Fruit fly (Drosophila melanogaster) whole organism, embryonic: ENCODE data around the gene CG8136.

Experiments used
- Ada2b ChIP-seq: fragments of 200-800 bp; sonication (Bioruptor generic); IDR thresholded peaks from 2 replicates; pipeline ENCODE4 v1.3.6; 2022; ENCODE audit warnings: missing biosample characterization, missing genetic modification characterization
- Adf1 ChIP-seq: fragments of 200-800 bp; sonication (Bioruptor generic); IDR thresholded peaks from 2 replicates; pipeline ENCODE4 v1.3.6; 2022; ENCODE audit warnings: missing biosample characterization, missing genetic modification characterization
- B-H2 ChIP-seq: fragments of 200-800 bp; sonication (Bioruptor generic); optimal IDR thresholded peaks from 2 replicates; lab custom pipeline; 2018; ENCODE audit warnings: missing biosample characterization, mild to moderate bottlenecking, missing genetic modification characterization
- CG14710 ChIP-seq: fragments of 200-800 bp; sonication (Bioruptor generic); optimal IDR thresholded peaks from 3 replicates; lab custom pipeline; 2019; ENCODE audit warnings: missing biosample characterization, mild to moderate bottlenecking, missing genetic modification characterization, moderate library complexity
- CG15073 ChIP-seq: fragments of 200-800 bp; sonication (Bioruptor generic); optimal IDR thresholded peaks from 2 replicates; lab custom pipeline; 2016; ENCODE audit warnings: missing biosample characterization, missing genetic modification characterization
- CG1647 ChIP-seq: fragments of 200-800 bp; sonication (Bioruptor generic); optimal IDR thresholded peaks from 3 replicates; lab custom pipeline; 2016; ENCODE audit warnings: missing biosample characterization, missing genetic modification characterization
- CG17912 ChIP-seq: fragments of 200-800 bp; sonication (Bioruptor generic); optimal IDR thresholded peaks from 2 replicates; lab custom pipeline; 2018; ENCODE audit warnings: missing biosample characterization, mild to moderate bottlenecking, missing genetic modification characterization
- CG18476 ChIP-seq: fragments of 200-800 bp; sonication (Bioruptor generic); optimal IDR thresholded peaks from 2 replicates; lab custom pipeline; 2016; ENCODE audit warnings: missing biosample characterization, mild to moderate bottlenecking, missing genetic modification characterization
- CG2129 ChIP-seq: fragments of 200-800 bp; sonication (Bioruptor generic); IDR thresholded peaks from 2 replicates; pipeline ENCODE4 v1.3.6; 2022; ENCODE audit warnings: missing biosample characterization, missing genetic modification characterization; ENCODE audit not compliant: partially characterized antibody
- CG2712 ChIP-seq: fragments of 200-800 bp; optimal IDR thresholded peaks from 3 replicates; lab custom pipeline; 2019; ENCODE audit warnings: missing biosample characterization, mild to moderate bottlenecking, missing genetic modification characterization, moderate library complexity
- CG32532 ChIP-seq: fragments of 200-800 bp; sonication (Bioruptor generic); IDR thresholded peaks from 2 replicates; pipeline ENCODE4 v1.3.6; 2022; ENCODE audit warnings: missing biosample characterization, missing genetic modification characterization
- CG3407 ChIP-seq: fragments of 200-800 bp; sonication (Bioruptor generic); optimal IDR thresholded peaks from 2 replicates; lab custom pipeline; 2018; ENCODE audit warnings: missing biosample characterization, mild to moderate bottlenecking, missing genetic modification characterization
- CG34376 ChIP-seq: fragments of 200-800 bp; sonication (Bioruptor generic); optimal IDR thresholded peaks from 2 replicates; lab custom pipeline; 2018; ENCODE audit warnings: missing biosample characterization, mild to moderate bottlenecking, missing genetic modification characterization
- CG4424 ChIP-seq: fragments of 200-800 bp; sonication (Bioruptor generic); optimal IDR thresholded peaks from 3 replicates; lab custom pipeline; 2016; ENCODE audit warnings: missing biosample characterization, missing genetic modification characterization
- CG6689 ChIP-seq: fragments of 200-800 bp; sonication (Bioruptor generic); IDR thresholded peaks from 2 replicates; pipeline ENCODE4 v1.3.6; 2022; ENCODE audit warnings: missing biosample characterization, missing genetic modification characterization
- CG6854 ChIP-seq: fragments of 200-800 bp; sonication (Bioruptor generic); optimal IDR thresholded peaks from 3 replicates; lab custom pipeline; 2017; ENCODE audit warnings: missing biosample characterization, mild to moderate bottlenecking, missing genetic modification characterization
- CG7271 ChIP-seq: fragments of 200-800 bp; sonication (Bioruptor generic); optimal IDR thresholded peaks from 2 replicates; lab custom pipeline; 2018; ENCODE audit warnings: missing biosample characterization, mild to moderate bottlenecking, missing genetic modification characterization, moderate library complexity
- CG9727 ChIP-seq: fragments of 200-800 bp; sonication (Bioruptor generic); optimal IDR thresholded peaks from 3 replicates; lab custom pipeline; 2017; ENCODE audit warnings: missing biosample characterization, mild to moderate bottlenecking, missing genetic modification characterization
- CTCF ChIP-seq: fragments of 200-800 bp; sonication (Bioruptor generic); optimal IDR thresholded peaks from 2 replicates; lab custom pipeline; 2017; ENCODE audit warnings: missing biosample characterization, mild to moderate bottlenecking, missing genetic modification characterization, moderate library complexity
- Dek ChIP-seq: fragments of 200-800 bp; sonication (Bioruptor generic); optimal IDR thresholded peaks from 3 replicates; lab custom pipeline; 2019; ENCODE audit warnings: missing biosample characterization, mild to moderate bottlenecking, missing genetic modification characterization, moderate library complexity
- Dp ChIP-seq: fragments of 200-800 bp; sonication (Bioruptor generic); optimal IDR thresholded peaks from 2 replicates; lab custom pipeline; 2018; ENCODE audit warnings: missing biosample characterization, mild to moderate bottlenecking, missing genetic modification characterization, moderate library complexity
- Hey ChIP-seq: fragments of 200-800 bp; sonication (Bioruptor generic); optimal IDR thresholded peaks from 3 replicates; lab custom pipeline; 2018; ENCODE audit warnings: missing biosample characterization, mild to moderate bottlenecking, missing genetic modification characterization
- Hr3 ChIP-seq: fragments of 200-800 bp; sonication (Bioruptor generic); optimal IDR thresholded peaks from 3 replicates; lab custom pipeline; 2016; ENCODE audit warnings: missing biosample characterization, missing genetic modification characterization
- Max ChIP-seq: fragments of 200-800 bp; sonication (Bioruptor generic); optimal IDR thresholded peaks from 2 replicates; lab custom pipeline; 2016; ENCODE audit warnings: missing biosample characterization, mild to moderate bottlenecking, missing genetic modification characterization
- NC2α ChIP-seq: fragments of 200-800 bp; sonication (Bioruptor generic); optimal IDR thresholded peaks from 2 replicates; lab custom pipeline; 2016; ENCODE audit warnings: missing biosample characterization, missing genetic modification characterization
- Sox100B ChIP-seq: fragments of 200-800 bp; sonication (Bioruptor generic); optimal IDR thresholded peaks from 3 replicates; lab custom pipeline; 2018; ENCODE audit warnings: missing biosample characterization, mild to moderate bottlenecking, missing genetic modification characterization
- Sox102F ChIP-seq: fragments of 200-800 bp; sonication (Bioruptor generic); optimal IDR thresholded peaks from 2 replicates; lab custom pipeline; 2018; ENCODE audit warnings: missing biosample characterization, mild to moderate bottlenecking, missing genetic modification characterization, moderate library complexity
- Stat92E ChIP-seq, 3 experiments: fragments of >200 bp in 2 of 3; fragments of 200-800 bp in 1 of 3; sonication (Bioruptor generic) in 1 of 3; optimal IDR thresholded peaks; 2 replicates each; lab custom pipeline; 2017 to 2019; ENCODE audit warnings: missing biosample characterization in 3 of 3, missing genetic modification characterization in 3 of 3, mild to moderate bottlenecking in 1 of 3, moderate library complexity in 1 of 3
- caup ChIP-seq: fragments of 200-800 bp; sonication (Bioruptor generic); optimal IDR thresholded peaks from 3 replicates; lab custom pipeline; 2017; ENCODE audit warnings: missing biosample characterization, mild to moderate bottlenecking, missing genetic modification characterization, moderate library complexity; ENCODE audit not compliant: severe bottlenecking
- dati ChIP-seq: fragments of 200-800 bp; sonication (Bioruptor generic); IDR thresholded peaks from 2 replicates; pipeline ENCODE4 v1.3.6; 2022; ENCODE audit warnings: missing biosample characterization, missing genetic modification characterization
- exex ChIP-seq: fragments of 200-800 bp; sonication (Bioruptor generic); optimal IDR thresholded peaks from 4 replicates; lab custom pipeline; 2018; ENCODE audit warnings: missing biosample characterization, mild to moderate bottlenecking, missing genetic modification characterization, moderate library complexity
- fu2 ChIP-seq: fragments of 200-800 bp; sonication (Bioruptor generic); optimal IDR thresholded peaks from 2 replicates; lab custom pipeline; 2016; ENCODE audit warnings: missing biosample characterization, missing genetic modification characterization
- gcm2 ChIP-seq: fragments of 200-800 bp; sonication (Bioruptor generic); optimal IDR thresholded peaks from 2 replicates; lab custom pipeline; 2016; ENCODE audit warnings: missing biosample characterization, missing genetic modification characterization
- gem ChIP-seq: fragments of 200-800 bp; sonication (Bioruptor generic); optimal IDR thresholded peaks from 2 replicates; lab custom pipeline; 2019; ENCODE audit warnings: missing biosample characterization, mild to moderate bottlenecking, missing genetic modification characterization, moderate library complexity
- gsb-n ChIP-seq: fragments of 200-800 bp; sonication (Bioruptor generic); optimal IDR thresholded peaks from 3 replicates; lab custom pipeline; 2018; ENCODE audit warnings: missing biosample characterization, mild to moderate bottlenecking, missing genetic modification characterization
- her ChIP-seq: fragments of 200-800 bp; sonication (Bioruptor generic); optimal IDR thresholded peaks from 2 replicates; lab custom pipeline; 2016; ENCODE audit warnings: missing biosample characterization, missing genetic modification characterization
- kay ChIP-seq: fragments of 200-800 bp; sonication (Bioruptor generic); optimal IDR thresholded peaks from 2 replicates; lab custom pipeline; 2016; ENCODE audit warnings: missing biosample characterization, missing genetic modification characterization
- nerfin-1 ChIP-seq: fragments of 200-800 bp; sonication (Bioruptor generic); optimal IDR thresholded peaks from 3 replicates; lab custom pipeline; 2019; ENCODE audit warnings: missing biosample characterization, mild to moderate bottlenecking, missing genetic modification characterization, moderate library complexity
- nerfin-2 ChIP-seq: fragments of 200-800 bp; sonication (Bioruptor generic); IDR thresholded peaks from 2 replicates; pipeline ENCODE4 v1.3.6; 2022; ENCODE audit warnings: missing biosample characterization, missing genetic modification characterization; ENCODE audit not compliant: partially characterized antibody
- pzg ChIP-seq: fragments of 200-800 bp; sonication (Bioruptor generic); optimal IDR thresholded peaks from 3 replicates; lab custom pipeline; 2018; ENCODE audit warnings: missing biosample characterization, mild to moderate bottlenecking, missing genetic modification characterization, moderate library complexity
- slbo ChIP-seq: fragments of 200-800 bp; sonication (Bioruptor generic); IDR thresholded peaks from 2 replicates; pipeline ENCODE4 v1.3.6; 2022; ENCODE audit warnings: missing biosample characterization, missing genetic modification characterization
- stwl ChIP-seq: fragments of 200-800 bp; sonication (Bioruptor generic); optimal IDR thresholded peaks from 3 replicates; lab custom pipeline; 2018; ENCODE audit warnings: missing biosample characterization, mild to moderate bottlenecking, missing genetic modification characterization, moderate library complexity
- tap ChIP-seq: fragments of 200-800 bp; optimal IDR thresholded peaks from 3 replicates; lab custom pipeline; 2019; ENCODE audit warnings: missing biosample characterization, mild to moderate bottlenecking, missing genetic modification characterization, moderate library complexity
- tgo ChIP-seq: fragments of 200-800 bp; sonication (Bioruptor generic); IDR thresholded peaks from 3 replicates; pipeline ENCODE4 v1.3.6; 2022; ENCODE audit warnings: missing biosample characterization, missing genetic modification characterization
- trem ChIP-seq: fragments of 200-800 bp; optimal IDR thresholded peaks from 3 replicates; lab custom pipeline; 2019; ENCODE audit warnings: missing biosample characterization, mild to moderate bottlenecking, missing genetic modification characterization, moderate library complexity
- usp ChIP-seq: fragments of >200 bp; optimal IDR thresholded peaks from 2 replicates; lab custom pipeline; 2017; ENCODE audit warnings: missing biosample characterization, missing genetic modification characterization
- vnd ChIP-seq: fragments of 200-800 bp; sonication (Bioruptor generic); IDR thresholded peaks from 3 replicates; pipeline ENCODE4 v1.3.6; 2022; ENCODE audit warnings: missing biosample characterization, missing genetic modification characterization; ENCODE audit not compliant: partially characterized antibody
- vvl ChIP-seq: fragments of 200-800 bp; sonication (Bioruptor generic); IDR thresholded peaks from 2 replicates; pipeline ENCODE4 v1.3.6; 2022; ENCODE audit warnings: missing biosample characterization, missing genetic modification characterization
- zen ChIP-seq: fragments of 200-800 bp; sonication (Bioruptor generic); optimal IDR thresholded peaks from 3 replicates; lab custom pipeline; 2018; ENCODE audit warnings: missing biosample characterization, mild to moderate bottlenecking, missing genetic modification characterization, moderate library complexity

Gene CG8136

DNA sequence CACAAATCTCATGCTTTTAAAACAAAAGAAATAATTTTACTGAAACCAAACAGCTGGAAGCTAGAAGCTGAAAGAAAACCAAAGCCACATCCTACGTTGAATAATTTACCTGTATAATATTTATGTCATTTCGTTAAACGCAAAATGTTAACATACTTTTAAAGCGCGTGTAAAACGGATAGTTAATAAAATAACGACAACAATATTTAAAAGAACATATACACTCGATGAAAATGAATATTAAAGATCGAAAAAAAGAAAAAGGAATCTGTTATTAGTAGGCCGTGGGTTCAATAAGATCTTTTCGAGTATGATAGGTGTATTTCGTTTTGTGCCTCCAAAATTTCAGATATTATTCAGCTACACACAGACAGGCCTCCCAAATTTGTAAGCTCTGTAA is at the start of gene CG8136:
Gene CG8136, plus strand, starts transcription at position 301 of the 400 bp plus-strand sequence.
- no peak for TF ChIP-seq CG34376

DNA sequence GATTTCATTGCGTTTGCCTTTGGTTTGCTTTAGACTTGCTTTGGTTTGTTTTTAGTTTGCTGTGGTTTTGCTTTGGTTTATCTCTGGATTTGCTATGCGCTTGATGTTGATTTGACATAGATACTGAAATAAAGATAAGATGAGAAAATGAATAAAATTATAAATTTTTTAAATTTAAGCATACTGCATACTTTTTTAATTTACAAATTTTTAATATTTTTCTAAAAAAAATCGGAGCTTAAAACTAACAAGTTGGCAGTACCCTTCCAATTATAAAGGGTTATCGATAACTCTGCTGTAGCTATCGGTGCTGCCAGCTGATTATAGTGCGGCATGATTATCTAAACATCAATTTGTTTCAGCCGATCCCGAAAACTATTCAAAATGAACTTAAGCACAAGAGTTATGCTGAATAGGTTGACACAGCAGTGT is 47.4 kb upstream of the CG8136 start, which contains the start of gene mRpL19:
Gene mRpL19, plus strand, starts transcription at position 307 of the 432 bp plus-strand sequence.
- TF ChIP-seq nerfin-1 (tag; lab: Kevin White, UChicago) = peak; percentile 43
- peak; percentile 50 for TF ChIP-seq Dek (tag; lab: Kevin White, UChicago)
- no peak for TF ChIP-seq CG6854 (GFP tag; lab: Kevin White, UChicago)
- peak; percentile 31 for TF ChIP-seq Dp
- TF ChIP-seq Sox100B (GFP tag; lab: Kevin White, UChicago) = peak; percentile 44
- TF ChIP-seq gcm2 (GFP tag; lab: Kevin White, UChicago) = no peak
- peak; percentile 69 for TF ChIP-seq CG14710 (tag; lab: Kevin White, UChicago)
- TF ChIP-seq CG2129 (GFP tag; lab: Robert Waterston, UW) = peak; percentile 26
- peak; percentile 73 for TF ChIP-seq CG2712
- TF ChIP-seq tgo (GFP tag; lab: Robert Waterston, UW) = no peak
- no peak for TF ChIP-seq Stat92E (GFP tag; optimal IDR thresholded peaks at IDR 0.05; lab: Kevin White, UChicago)
- peak; percentile 78 for TF ChIP-seq stwl (tag; lab: Kevin White, UChicago)
- no peak for TF ChIP-seq CG3407 (GFP tag; lab: Kevin White, UChicago)
- TF ChIP-seq her (GFP tag; lab: Kevin White, UChicago) = no peak
- TF ChIP-seq CG9727 (GFP tag; lab: Kevin White, UChicago) = peak; percentile 26
- TF ChIP-seq slbo (GFP tag; lab: Robert Waterston, UW) = peak; percentile 22; the same call in 1 of the 2 replicates
- peak; percentile 73 for TF ChIP-seq exex (tag; lab: Kevin White, UChicago)
- no peak for TF ChIP-seq Ada2b
- TF ChIP-seq dati (GFP tag; lab: Robert Waterston, UW) = no peak
- no peak for TF ChIP-seq CG6689
- TF ChIP-seq Sox102F (GFP tag; lab: Kevin White, UChicago) = peak; percentile 22
- TF ChIP-seq vnd (GFP tag; lab: Robert Waterston, UW) = peak; percentile 52; the same call in 2 of the 3 replicates
- TF ChIP-seq CG17912 (GFP tag; lab: Kevin White, UChicago) = no peak
- peak; percentile 56 for TF ChIP-seq B-H2
- no peak for TF ChIP-seq kay (GFP tag; lab: Kevin White, UChicago)
- TF ChIP-seq caup (GFP tag; lab: Kevin White, UChicago) = peak; percentile 0
- peak; percentile 45 for TF ChIP-seq CG7271 (tag; lab: Kevin White, UChicago)
- peak; percentile 73 for TF ChIP-seq gsb-n (tag; lab: Kevin White, UChicago)
- TF ChIP-seq Hey (tag; lab: Kevin White, UChicago) = no peak
- TF ChIP-seq NC2α = no peak
- no peak for TF ChIP-seq CG15073 (GFP tag; lab: Kevin White, UChicago)
- no peak for TF ChIP-seq CTCF (GFP tag; lab: Kevin White, UChicago)
- peak; percentile 70 for TF ChIP-seq gem
- no peak for TF ChIP-seq fu2 (GFP tag; lab: Kevin White, UChicago)
- peak; percentile 100 for TF ChIP-seq trem (tag; lab: Kevin White, UChicago)
- peak; percentile 41 for TF ChIP-seq CG4424 (GFP tag; lab: Kevin White, UChicago)
- TF ChIP-seq CG32532 (GFP tag; lab: Robert Waterston, UW) = peak; percentile 57; the same call in 1 of the 2 replicates
- peak; percentile 59 for TF ChIP-seq tap (tag; lab: Kevin White, UChicago)
- peak; percentile 1 for TF ChIP-seq Max (GFP tag; lab: Kevin White, UChicago)
- peak; percentile 18 for TF ChIP-seq Hr3 (GFP tag; lab: Kevin White, UChicago)
- TF ChIP-seq Adf1 (GFP tag; lab: Robert Waterston, UW) = peak; percentile 37; the same call in 1 of the 2 replicates
- TF ChIP-seq zen (tag; lab: Kevin White, UChicago) = peak; percentile 38
- peak; percentile 17 for TF ChIP-seq CG18476 (GFP tag; lab: Kevin White, UChicago)
- no peak for TF ChIP-seq vvl (GFP tag; lab: Robert Waterston, UW)
- TF ChIP-seq CG1647 = no peak
- TF ChIP-seq pzg (GFP tag; lab: Kevin White, UChicago) = peak; percentile 48
- TF ChIP-seq nerfin-2 (GFP tag; lab: Robert Waterston, UW) = peak; percentile 40; the same call in 1 of the 2 replicates
- TF ChIP-seq usp = no peak
